In the genomic region with DNA sequence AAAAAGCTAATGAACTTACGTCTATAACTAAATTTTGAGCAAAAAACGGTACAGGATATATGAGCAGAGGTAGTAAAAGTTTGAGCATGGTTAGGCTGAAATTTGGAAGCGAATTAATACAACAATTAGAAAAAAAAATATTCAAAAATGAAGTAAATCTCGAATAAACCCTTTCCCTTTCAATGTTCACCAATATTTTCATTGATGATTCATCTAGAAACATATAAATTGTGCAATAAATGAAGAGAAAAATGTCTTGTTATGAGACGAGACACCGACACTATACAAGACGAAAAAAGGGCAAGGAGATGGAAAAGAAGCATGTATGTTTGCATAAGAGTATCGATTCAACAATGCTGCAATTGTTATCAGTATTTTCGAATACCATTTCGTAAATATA, we compare ENCODE assay signal across 4 worm cellular contexts.
TF ChIP-seq lines count a peak whose summit lies in the region.

F54H5.14 (minus strand) TSS at position 101 of the 400 bp plus-strand sequence.

TF ChIP-seq in whole organism, L2 larva, 48 proteins besides CTCF, POLR2A, EP300 and RAD21:
- TF ChIP-seq fos-1 (tag; optimal IDR thresholded peaks at IDR 0.05; lab: Kevin White, UChicago), result peak; percentile 0
- no peak for TF ChIP-seq nhr-10 (tag; optimal IDR thresholded peaks at IDR 0.05; lab: Kevin White, UChicago)
TF ChIP-seq in whole organism, L2 larva: peak in this region for 1.

TF ChIP-seq in whole organism, L3 larva, 47 proteins besides CTCF, POLR2A, EP300 and RAD21:
- TF ChIP-seq lsy-12 (tag; optimal IDR thresholded peaks at IDR 0.05; lab: Kevin White, UChicago) (no peak), R02D3.7 (tag; optimal IDR thresholded peaks at IDR 0.05; lab: Kevin White, UChicago) (no peak), elt-2 (tag; optimal IDR thresholded peaks at IDR 0.05; lab: Kevin White, UChicago) (peak; percentile 45), jun-1 (tag; optimal IDR thresholded peaks at IDR 0.05; lab: Kevin White, UChicago) (no peak), nhr-43 (tag; optimal IDR thresholded peaks at IDR 0.05; lab: Kevin White, UChicago; ENCODE audit: poor library complexity, severe bottlenecking) (no peak), nhr-28 (tag; optimal IDR thresholded peaks at IDR 0.05; lab: Kevin White, UChicago) (no peak), aly-2 (tag; optimal IDR thresholded peaks at IDR 0.05; lab: Kevin White, UChicago) (no peak), nhr-25 (tag; optimal IDR thresholded peaks at IDR 0.05; lab: Kevin White, UChicago) (no peak), unc-39 (tag; optimal IDR thresholded peaks at IDR 0.05; lab: Kevin White, UChicago) (no peak), sea-2 (GFP tag; optimal IDR thresholded peaks at IDR 0.05; lab: Kevin White, UChicago) (no peak), egl-5 (tag; optimal IDR thresholded peaks at IDR 0.05; lab: Kevin White, UChicago) (no peak), elt-1 (tag; optimal IDR thresholded peaks at IDR 0.05; lab: Kevin White, UChicago) (no peak), elt-3 (tag; optimal IDR thresholded peaks at IDR 0.05; lab: Kevin White, UChicago) (no peak), nhr-77 (tag; optimal IDR thresholded peaks at IDR 0.05; lab: Kevin White, UChicago) (no peak), fkh-10 (GFP tag; optimal IDR thresholded peaks at IDR 0.05; lab: Kevin White, UChicago) (no peak), egl-27 (tag; optimal IDR thresholded peaks at IDR 0.05; lab: Kevin White, UChicago) (no peak), pqm-1 (tag; optimal IDR thresholded peaks at IDR 0.05; lab: Kevin White, UChicago) (peak; percentile 30), pha-4 (tag; optimal IDR thresholded peaks at IDR 0.05; lab: Kevin White, UChicago) (peak; percentile 44), hmg-11 (tag; optimal IDR thresholded peaks at IDR 0.05; lab: Kevin White, UChicago) (no peak), nhr-237 (tag; optimal IDR thresholded peaks at IDR 0.05; lab: Kevin White, UChicago) (no peak), ztf-11 (tag; optimal IDR thresholded peaks at IDR 0.05; lab: Kevin White, UChicago) (no peak), ceh-28 (tag; optimal IDR thresholded peaks at IDR 0.05; lab: Kevin White, UChicago) (no peak)

TF ChIP-seq in whole organism, L4 larva, 104 proteins besides CTCF, POLR2A, EP300 and RAD21:
- TF ChIP-seq dve-1 (tag; optimal IDR thresholded peaks at IDR 0.05; lab: Kevin White, UChicago; ENCODE audit: insufficient read depth) (peak; percentile 48), hlh-30 (tag; optimal IDR thresholded peaks at IDR 0.05; lab: Kevin White, UChicago; ENCODE audit: insufficient read depth) (no peak), arid-1 (GFP tag; conservative IDR thresholded peaks at IDR 0.05; lab: Robert Waterston, UW) (no peak), hif-1 (tag; optimal IDR thresholded peaks at IDR 0.05; lab: Kevin White, UChicago) (no peak), pqm-1 (tag; optimal IDR thresholded peaks at IDR 0.05; lab: Kevin White, UChicago) (peak; percentile 25), nhr-102 (tag; optimal IDR thresholded peaks at IDR 0.05; lab: Kevin White, UChicago) (no peak), lin-29 (GFP tag; IDR thresholded peaks at IDR 0.05; lab: Robert Waterston, UW) (no peak), F49E8.2 (tag; optimal IDR thresholded peaks at IDR 0.05; lab: Kevin White, UChicago; ENCODE audit: borderline replicate concordance) (no peak), ceh-32 (tag; optimal IDR thresholded peaks at IDR 0.05; lab: Kevin White, UChicago; ENCODE audit: poor library complexity) (no peak), Y5F2A.4 (GFP tag; optimal IDR thresholded peaks at IDR 0.05; lab: Kevin White, UChicago) (no peak), lin-39 (tag; optimal IDR thresholded peaks at IDR 0.05; lab: Kevin White, UChicago) (no peak), cey-2 (tag; optimal IDR thresholded peaks at IDR 0.05; lab: Kevin White, UChicago; ENCODE audit: borderline replicate concordance, insufficient read depth) (no peak), unc-39 (tag; optimal IDR thresholded peaks at IDR 0.05; lab: Kevin White, UChicago) (no peak), nhr-76 (tag; optimal IDR thresholded peaks at IDR 0.05; lab: Kevin White, UChicago) (no peak), tag-97 (GFP tag; IDR thresholded peaks at IDR 0.05; lab: Robert Waterston, UW) (no peak), mep-1 (tag; optimal IDR thresholded peaks at IDR 0.05; lab: Kevin White, UChicago) (no peak), dpl-1 (GFP tag; optimal IDR thresholded peaks at IDR 0.05; lab: Kevin White, UChicago) (no peak), duxl-1 (tag; optimal IDR thresholded peaks at IDR 0.05; lab: Kevin White, UChicago; ENCODE audit: poor library complexity) (no peak), lin-15B (tag; optimal IDR thresholded peaks at IDR 0.05; lab: Kevin White, UChicago) (no peak), snpc-4 (tag; optimal IDR thresholded peaks at IDR 0.05; lab: Kevin White, UChicago) (no peak), zag-1 (tag; optimal IDR thresholded peaks at IDR 0.05; lab: Kevin White, UChicago) (no peak), ceh-44 (GFP tag; IDR thresholded peaks at IDR 0.05; lab: Robert Waterston, UW) (no peak), daf-16 (GFP tag; optimal IDR thresholded peaks at IDR 0.05; lab: Kevin White, UChicago) (no peak), daf-16 (tag; optimal IDR thresholded peaks at IDR 0.05; lab: Kevin White, UChicago) (peak; percentile 9)

TF ChIP-seq in whole organism, young adult, 124 proteins besides CTCF, POLR2A, EP300 and RAD21:
- TF ChIP-seq athp-1 (tag; optimal IDR thresholded peaks at IDR 0.05; lab: Kevin White, UChicago) (no peak), ets-4 (GFP tag; optimal IDR thresholded peaks at IDR 0.05; lab: Kevin White, UChicago) (no peak), atf-7 (tag; optimal IDR thresholded peaks at IDR 0.05; lab: Kevin White, UChicago) (no peak), nhr-80 (tag; optimal IDR thresholded peaks at IDR 0.05; lab: Kevin White, UChicago) (peak; percentile 0), tbx-9 (tag; optimal IDR thresholded peaks at IDR 0.05; lab: Kevin White, UChicago; ENCODE audit: borderline replicate concordance) (no peak), ztf-22 (GFP tag; optimal IDR thresholded peaks at IDR 0.05; lab: Kevin White, UChicago) (no peak)
